Worm (Caenorhabditis elegans): ENCODE measurements around the gene srw-48.

srw-48 gene

ce11 chrV:16419769-16420168, 1.0 kb upstream of the srw-48 start, which contains the start of gene F26D2.16:
Gene F26D2.16, minus strand, starts transcription at chrV:16419869.
- TF ChIP-seq fkh-4 (tag; optimal IDR thresholded peaks at IDR 0.05; ENCODE audit: borderline replicate concordance) (no peak), lir-3 (tag; optimal IDR thresholded peaks at IDR 0.05; ENCODE audit: poor library complexity) (no peak), tbx-2 (tag; optimal IDR thresholded peaks at IDR 0.05) (no peak), skn-1 (tag; optimal IDR thresholded peaks at IDR 0.05) (no peak), nhr-77 (tag; optimal IDR thresholded peaks at IDR 0.05) (no peak), tlp-1 (tag; optimal IDR thresholded peaks at IDR 0.05) (no peak), sox-4 (tag; optimal IDR thresholded peaks at IDR 0.05) (no peak), dpl-1 (GFP tag; optimal IDR thresholded peaks at IDR 0.05) (no peak), isw-1 (GFP tag; IDR thresholded peaks at IDR 0.05) (no peak), nhr-47 (tag; optimal IDR thresholded peaks at IDR 0.05) (no peak), ceh-90 (tag; optimal IDR thresholded peaks at IDR 0.05) (no peak)

- TF ChIP-seq egl-27 (tag; optimal IDR thresholded peaks at IDR 0.05) (no peak), pax-3 (tag; optimal IDR thresholded peaks at IDR 0.05) (no peak), skn-1 (tag; optimal IDR thresholded peaks at IDR 0.05) (no peak), mef-2 (tag; optimal IDR thresholded peaks at IDR 0.05) (no peak), dsc-1 (tag; optimal IDR thresholded peaks at IDR 0.05) (no peak), lsy-2 (tag; optimal IDR thresholded peaks at IDR 0.05) (no peak), sup-37 (GFP tag; optimal IDR thresholded peaks at IDR 0.05) (no peak)
These were observed 3.6 kb downstream of the srw-48 start, which contains the start of gene srw-29 for ce11 chrV:16424428-16424827. Gene srw-29, minus strand, starts transcription at chrV:16424528.

- TF ChIP-seq rnt-1 (tag; optimal IDR thresholded peaks at IDR 0.05) (no peak), lin-14 (GFP tag; optimal IDR thresholded peaks at IDR 0.05) (no peak), skn-1 (tag; optimal IDR thresholded peaks at IDR 0.05) (no peak), hpl-2 (GFP tag; optimal IDR thresholded peaks at IDR 0.05) (no peak), fkh-10 (GFP tag; optimal IDR thresholded peaks at IDR 0.05) (no peak), C16A3.4 (tag; optimal IDR thresholded peaks at IDR 0.05) (no peak), nhr-12 (tag; optimal IDR thresholded peaks at IDR 0.05) (no peak), alr-1 (tag; optimal IDR thresholded peaks at IDR 0.05; ENCODE audit: borderline replicate concordance) (no peak), sox-4 (tag; optimal IDR thresholded peaks at IDR 0.05) (no peak), nhr-84 (tag; optimal IDR thresholded peaks at IDR 0.05) (no peak), lin-39 (tag; optimal IDR thresholded peaks at IDR 0.05) (no peak), dsc-1 (tag; optimal IDR thresholded peaks at IDR 0.05) (no peak), nhr-76 (tag; optimal IDR thresholded peaks at IDR 0.05) (no peak), unc-86 (tag; optimal IDR thresholded peaks at IDR 0.05) (no peak), fkh-4 (tag; optimal IDR thresholded peaks at IDR 0.05; ENCODE audit: borderline replicate concordance) (no peak), mdl-1 (tag; optimal IDR thresholded peaks at IDR 0.05) (no peak)
These were observed 8.7 kb downstream of the srw-48 start, which contains the start of gene F26D2.10 for ce11 chrV:16429503-16429902. Gene F26D2.10, minus strand, starts transcription at chrV:16429603.

- TF ChIP-seq lir-3 (tag; optimal IDR thresholded peaks at IDR 0.05; ENCODE audit: poor library complexity) (no peak), unc-130 (tag; optimal IDR thresholded peaks at IDR 0.05) (no peak), nhr-77 (tag; optimal IDR thresholded peaks at IDR 0.05) (no peak), ceh-8 (GFP tag; optimal IDR thresholded peaks at IDR 0.05) (no peak), tbx-2 (tag; optimal IDR thresholded peaks at IDR 0.05) (no peak), blmp-1 (tag; optimal IDR thresholded peaks at IDR 0.05) (no peak), fos-1 (tag; optimal IDR thresholded peaks at IDR 0.05) (no peak), vab-15 (tag; optimal IDR thresholded peaks at IDR 0.05) (no peak), lin-14 (GFP tag; optimal IDR thresholded peaks at IDR 0.05) (no peak), pag-3 (tag; optimal IDR thresholded peaks at IDR 0.05; ENCODE audit: borderline replicate concordance, insufficient read depth) (no peak), nhr-47 (tag; optimal IDR thresholded peaks at IDR 0.05) (no peak), nhr-85 (tag) (no peak), lin-13 (GFP tag; optimal IDR thresholded peaks at IDR 0.05) (no peak)
These were observed 9.1 kb downstream of the srw-48 start, which contains the start of gene str-73 for ce11 chrV:16429940-16430339. Gene str-73, plus strand, starts transcription at chrV:16430240.

Measured in whole organism, L1 larva.